Fruit fly (Drosophila melanogaster) whole organism, embryonic: ENCODE results near the gene galene.

Experiments used
- CG17912 ChIP-seq: fragments of 200-800 bp; sonication (Bioruptor generic); optimal IDR thresholded peaks from 2 replicates; lab custom pipeline; 2018; ENCODE audit warnings: missing biosample characterization, mild to moderate bottlenecking, missing genetic modification characterization
- CG3281 ChIP-seq: fragments of 200-800 bp; sonication (Bioruptor generic); optimal IDR thresholded peaks from 3 replicates; lab custom pipeline; 2017; ENCODE audit warnings: missing biosample characterization, mild to moderate bottlenecking, missing genetic modification characterization
- CG6813 ChIP-seq: fragments of 200-800 bp; sonication (Bioruptor generic); optimal IDR thresholded peaks from 2 replicates; lab custom pipeline; 2017; ENCODE audit warnings: missing biosample characterization, missing genetic modification characterization, mild to moderate bottlenecking, moderate library complexity, missing genetic modification reagents
- CTCF ChIP-seq: fragments of 200-800 bp; sonication (Bioruptor generic); optimal IDR thresholded peaks from 2 replicates; lab custom pipeline; 2017; ENCODE audit warnings: missing biosample characterization, mild to moderate bottlenecking, missing genetic modification characterization, moderate library complexity
- fd96Cb ChIP-seq: fragments of 200-800 bp; sonication (Bioruptor generic); optimal IDR thresholded peaks from 2 replicates; lab custom pipeline; 2018; ENCODE audit warnings: missing biosample characterization, mild to moderate bottlenecking, missing genetic modification characterization, moderate library complexity
- gro ChIP-seq: fragments of 200-800 bp; sonication (Bioruptor generic); optimal IDR thresholded peaks from 2 replicates; lab custom pipeline; 2016; ENCODE audit warnings: missing biosample characterization, missing genetic modification characterization
- insv ChIP-seq, 2 experiments: fragments of 200-800 bp; sonication (Bioruptor generic); optimal IDR thresholded peaks; 3 replicates each; lab custom pipeline; 2016 to 2018; ENCODE audit warnings: missing biosample characterization in 2 of 2, missing genetic modification characterization in 2 of 2
- nerfin-2 ChIP-seq: fragments of 200-800 bp; sonication (Bioruptor generic); IDR thresholded peaks from 2 replicates; pipeline ENCODE4 v1.3.6; 2022; ENCODE audit warnings: missing biosample characterization, missing genetic modification characterization; ENCODE audit not compliant: partially characterized antibody
- trh ChIP-seq: fragments of 200-800 bp; sonication (Bioruptor generic); optimal IDR thresholded peaks from 2 replicates; lab custom pipeline; 2016; ENCODE audit warnings: missing biosample characterization, missing genetic modification characterization
- usp ChIP-seq: fragments of >200 bp; optimal IDR thresholded peaks from 2 replicates; lab custom pipeline; 2017; ENCODE audit warnings: missing biosample characterization, missing genetic modification characterization

dm6 chr3L:1195868-1196552, 39.5 kb upstream of the galene start, which contains the start of gene Aplip1:
- TF ChIP-seq CG17912 (no peak), fd96Cb (tag; lab: Kevin White, UChicago) (no peak), CTCF (no peak), insv (GFP tag; optimal IDR thresholded peaks at IDR 0.05; lab: Kevin White, UChicago) (no peak), trh (GFP tag; lab: Kevin White, UChicago) (no peak), nerfin-2 (GFP tag; lab: Robert Waterston, UW) (no peak), gro (GFP tag; lab: Kevin White, UChicago) (no peak), CG3281 (GFP tag; lab: Kevin White, UChicago) (no peak), CG6813 (GFP tag; lab: Kevin White, UChicago) (no peak), usp (no peak)
